Worm (Caenorhabditis elegans): Measurements from ENCODE around the gene nhr-281.

Gene nhr-281

ce11 chrX:14078574-14078973 is 34.7 kb downstream of the nhr-281 start, which contains the start of gene C33G3.5:
Gene C33G3.5, minus strand, starts transcription at chrX:14078674.
- no peak for TF ChIP-seq C06A6.2 (GFP tag; conservative IDR thresholded peaks at IDR 0.05)
- no peak for TF ChIP-seq ceh-27 (GFP tag; optimal IDR thresholded peaks at IDR 0.05)
- TF ChIP-seq madf-3 (GFP tag; IDR thresholded peaks at IDR 0.05): no peak
- TF ChIP-seq lsy-27 (tag; optimal IDR thresholded peaks at IDR 0.05; ENCODE audit: borderline replicate concordance, insufficient read depth): no peak
- no peak for TF ChIP-seq ccch-3 (GFP tag; optimal IDR thresholded peaks at IDR 0.05)
- no peak for TF ChIP-seq egrh-3 (GFP tag; IDR thresholded peaks at IDR 0.05)
- no peak for TF ChIP-seq nhr-90 (tag; optimal IDR thresholded peaks at IDR 0.05)
- no peak for TF ChIP-seq K12H6.12 (tag; optimal IDR thresholded peaks at IDR 0.05)
- TF ChIP-seq attf-6 (GFP tag; IDR thresholded peaks at IDR 0.05): no peak
- no peak for TF ChIP-seq ceh-79 (tag; optimal IDR thresholded peaks at IDR 0.05)
- no peak for TF ChIP-seq pha-4 (tag; optimal IDR thresholded peaks at IDR 0.05)
- no peak for TF ChIP-seq mes-4 (tag; optimal IDR thresholded peaks at IDR 0.05)
- TF ChIP-seq ztf-3 (GFP tag; optimal IDR thresholded peaks at IDR 0.05): no peak
- TF ChIP-seq T26A5.8 (tag; optimal IDR thresholded peaks at IDR 0.05): no peak

- TF ChIP-seq madf-10 (tag; optimal IDR thresholded peaks at IDR 0.05): no peak
- 0 out of 2 replicates have a peak, but pooled peaks have one; percentile 34 for TF ChIP-seq Y53G8AR.9 (GFP tag; conservative IDR thresholded peaks at IDR 0.05)
- no peak for TF ChIP-seq dpl-1 (GFP tag; optimal IDR thresholded peaks at IDR 0.05)
- no peak for TF ChIP-seq repo-1 (tag; optimal IDR thresholded peaks at IDR 0.05)
- TF ChIP-seq egl-18 (GFP tag; IDR thresholded peaks at IDR 0.05): no peak
- peak; percentile 96 for TF ChIP-seq nhr-80 (tag; optimal IDR thresholded peaks at IDR 0.05)
- peak; percentile 53 to 58 for TF ChIP-seq let-607 (tag; optimal IDR thresholded peaks at IDR 0.05)
- TF ChIP-seq ccch-3 (GFP tag; optimal IDR thresholded peaks at IDR 0.05): no peak
- TF ChIP-seq hrde-1 (tag; optimal IDR thresholded peaks at IDR 0.05; ENCODE audit: borderline replicate concordance): no peak
- TF ChIP-seq tbx-9 (tag; optimal IDR thresholded peaks at IDR 0.05; ENCODE audit: borderline replicate concordance): no peak
- TF ChIP-seq snpc-4 (GFP tag; optimal IDR thresholded peaks at IDR 0.05): no peak
- TF ChIP-seq snpc-4 (tag; optimal IDR thresholded peaks at IDR 0.05): peak in 1 of 4 experiments; percentile 57
- no peak for TF ChIP-seq nhr-90 (tag; optimal IDR thresholded peaks at IDR 0.05)
- TF ChIP-seq B0261.1 (tag; optimal IDR thresholded peaks at IDR 0.05): no peak
- TF ChIP-seq ztf-22 (GFP tag; optimal IDR thresholded peaks at IDR 0.05): peak; percentile 71
- TF ChIP-seq die-1 (tag; optimal IDR thresholded peaks at IDR 0.05): no peak
- no peak for TF ChIP-seq pbrm-1 (GFP tag; IDR thresholded peaks at IDR 0.05)
- no peak for TF ChIP-seq ZK185.1 (tag; optimal IDR thresholded peaks at IDR 0.05; ENCODE audit: poor library complexity, severe bottlenecking)
- no peak for TF ChIP-seq sea-2 (GFP tag; IDR thresholded peaks at IDR 0.05)
- no peak for TF ChIP-seq ceh-79 (tag; optimal IDR thresholded peaks at IDR 0.05)
- TF ChIP-seq F39B2.1 (GFP tag; IDR thresholded peaks at IDR 0.05): no peak
- TF ChIP-seq ztf-3 (GFP tag; optimal IDR thresholded peaks at IDR 0.05): no peak
- peak; percentile 39 for TF ChIP-seq atf-7 (tag; optimal IDR thresholded peaks at IDR 0.05)
- TF ChIP-seq dox-1 (GFP tag; IDR thresholded peaks at IDR 0.05): peak; percentile 56
- TF ChIP-seq let-526 (GFP tag; IDR thresholded peaks at IDR 0.05): no peak
- no peak for TF ChIP-seq dpff-1 (tag; optimal IDR thresholded peaks at IDR 0.05)
- no peak for TF ChIP-seq egl-44 (GFP tag; IDR thresholded peaks at IDR 0.05)
- TF ChIP-seq mes-4 (tag; optimal IDR thresholded peaks at IDR 0.05): no peak
- TF ChIP-seq unc-62 (GFP tag; optimal IDR thresholded peaks at IDR 0.05): peak; percentile 50
- TF ChIP-seq tbp1 (GFP tag; optimal IDR thresholded peaks at IDR 0.05): peak; percentile 38
- no peak for TF ChIP-seq lsl-1 (GFP tag; optimal IDR thresholded peaks at IDR 0.05)
- no peak for TF ChIP-seq cebp-1 (GFP tag; IDR thresholded peaks at IDR 0.05)
- no peak for TF ChIP-seq cebp-1 (tag; optimal IDR thresholded peaks at IDR 0.05)
- TF ChIP-seq F52B5.7 (tag; optimal IDR thresholded peaks at IDR 0.05): no peak
- TF ChIP-seq athp-1 (tag; optimal IDR thresholded peaks at IDR 0.05): no peak
- TF ChIP-seq T26A5.8 (tag; optimal IDR thresholded peaks at IDR 0.05): no peak
- TF ChIP-seq nfya-2 (GFP tag; IDR thresholded peaks at IDR 0.05): no peak
- no peak for TF ChIP-seq B0019.2 (GFP tag; conservative IDR thresholded peaks at IDR 0.05)
- peak; percentile 70; the same call in 1 of the 2 replicates for TF ChIP-seq nfyb-1 (GFP tag; IDR thresholded peaks at IDR 0.05)
Measured at ce11 chrX:14070950-14071349, 42.3 kb downstream of the nhr-281 start, which contains the start of gene C33G3.4. Gene C33G3.4, plus strand, starts transcription at chrX:14071162.

All from whole organism, young adult.